Fruit fly (Drosophila melanogaster) whole organism, embryonic: ENCODE measurements around the gene CG15262.

ENCODE experiments used
- Asciz ChIP-seq: fragments of 200-800 bp; sonication (Bioruptor generic); optimal IDR thresholded peaks from 2 replicates; lab custom pipeline; 2017; ENCODE audit warnings: missing biosample characterization, mild to moderate bottlenecking, missing genetic modification characterization, missing genetic modification reagents
- BtbVII ChIP-seq: fragments of 200-800 bp; sonication (Bioruptor generic); optimal IDR thresholded peaks from 3 replicates; lab custom pipeline; 2017; ENCODE audit warnings: missing biosample characterization, mild to moderate bottlenecking, missing genetic modification characterization
- CG10979 ChIP-seq: fragments of 200-800 bp; sonication (Bioruptor generic); optimal IDR thresholded peaks from 2 replicates; lab custom pipeline; 2018; ENCODE audit warnings: missing biosample characterization, mild to moderate bottlenecking, missing genetic modification characterization, moderate library complexity
- CG11093 ChIP-seq: fragments of 200-800 bp; sonication (Bioruptor generic); IDR thresholded peaks from 3 replicates; pipeline ENCODE4 v1.3.6; 2022; ENCODE audit warnings: missing biosample characterization, missing genetic modification characterization
- CG14667 ChIP-seq: fragments of 200-800 bp; sonication (Bioruptor generic); IDR thresholded peaks from 2 replicates; pipeline ENCODE4 v1.3.6; 2022; ENCODE audit warnings: missing biosample characterization, missing genetic modification characterization
- CG30403 ChIP-seq: fragments of 200-800 bp; sonication (Bioruptor generic); optimal IDR thresholded peaks from 3 replicates; lab custom pipeline; 2016; ENCODE audit warnings: missing biosample characterization, missing genetic modification characterization
- CG30431 ChIP-seq: fragments of 200-800 bp; sonication (Bioruptor generic); optimal IDR thresholded peaks from 2 replicates; lab custom pipeline; 2017; ENCODE audit warnings: missing biosample characterization, missing genetic modification characterization
- CG31365 ChIP-seq: fragments of 200-800 bp; sonication (Bioruptor generic); optimal IDR thresholded peaks from 2 replicates; lab custom pipeline; 2018; ENCODE audit warnings: missing biosample characterization, mild to moderate bottlenecking, missing genetic modification characterization
- CG31441 ChIP-seq: fragments of 200-800 bp; sonication (Bioruptor generic); IDR thresholded peaks from 2 replicates; pipeline ENCODE4 v1.3.6; 2022; ENCODE audit warnings: missing biosample characterization, missing genetic modification characterization
- CG33213 ChIP-seq: fragments of 200-800 bp; sonication (Bioruptor generic); optimal IDR thresholded peaks from 3 replicates; lab custom pipeline; 2016; ENCODE audit warnings: missing biosample characterization, missing genetic modification characterization
- CG3995 ChIP-seq: fragments of 200-800 bp; sonication (Bioruptor generic); optimal IDR thresholded peaks from 3 replicates; lab custom pipeline; 2016; ENCODE audit warnings: missing biosample characterization, missing genetic modification characterization
- CG4360 ChIP-seq: fragments of 200-800 bp; sonication (Bioruptor generic); IDR thresholded peaks from 2 replicates; pipeline ENCODE4 v1.3.6; 2022; ENCODE audit warnings: missing biosample characterization, missing genetic modification characterization
- CG9932 ChIP-seq: fragments of 200-800 bp; sonication (Bioruptor generic); IDR thresholded peaks from 2 replicates; pipeline ENCODE4 v1.3.6; 2022; ENCODE audit warnings: missing biosample characterization, missing genetic modification characterization
- CrebB ChIP-seq: fragments of 200-800 bp; sonication (Bioruptor generic); optimal IDR thresholded peaks from 3 replicates; lab custom pipeline; 2018; ENCODE audit warnings: missing biosample characterization, mild to moderate bottlenecking, missing genetic modification characterization
- Dek ChIP-seq: fragments of 200-800 bp; sonication (Bioruptor generic); optimal IDR thresholded peaks from 3 replicates; lab custom pipeline; 2019; ENCODE audit warnings: missing biosample characterization, mild to moderate bottlenecking, missing genetic modification characterization, moderate library complexity
- Dfd ChIP-seq, 2 experiments: fragments of >200 bp; optimal IDR thresholded peaks; 2 replicates each; lab custom pipeline; 2017; ENCODE audit warnings: missing biosample characterization in 2 of 2, missing genetic modification characterization in 2 of 2
- Dip3 ChIP-seq: fragments of 200-800 bp; sonication (Bioruptor generic); optimal IDR thresholded peaks from 3 replicates; lab custom pipeline; 2016; ENCODE audit warnings: missing biosample characterization, missing genetic modification characterization
- Doc3 ChIP-seq: fragments of 200-800 bp; sonication (Bioruptor generic); IDR thresholded peaks from 3 replicates; pipeline ENCODE4 v1.3.6; 2022; ENCODE audit warnings: missing biosample characterization, missing genetic modification characterization; ENCODE audit not compliant: partially characterized antibody
- E2f2 ChIP-seq: fragments of 200-800 bp; sonication (Bioruptor generic); IDR thresholded peaks from 2 replicates; pipeline ENCODE4 v1.3.6; 2022; ENCODE audit warnings: missing biosample characterization, missing genetic modification characterization
- Elba2 ChIP-seq: fragments of 200-800 bp; sonication (Bioruptor generic); optimal IDR thresholded peaks from 3 replicates; lab custom pipeline; 2016; ENCODE audit warnings: missing biosample characterization, missing genetic modification characterization
- Ets97D ChIP-seq: fragments of 200-800 bp; sonication (Bioruptor generic); optimal IDR thresholded peaks from 3 replicates; lab custom pipeline; 2016; ENCODE audit warnings: missing biosample characterization, missing genetic modification characterization
- Hmr ChIP-seq: fragments of 200-800 bp; sonication (Bioruptor generic); optimal IDR thresholded peaks from 3 replicates; lab custom pipeline; 2017; ENCODE audit warnings: mild to moderate bottlenecking, missing biosample characterization, missing genetic modification reagents, missing genetic modification characterization
- Med ChIP-seq: fragments of 200-800 bp; sonication (Bioruptor generic); peaks from one replicate; lab custom pipeline; 2016; ENCODE audit warnings: missing biosample characterization, missing genetic modification characterization, mild to moderate bottlenecking, inconsistent platforms, moderate library complexity
- Nf-YB ChIP-seq: fragments of 200-800 bp; sonication (Bioruptor generic); optimal IDR thresholded peaks from 3 replicates; lab custom pipeline; 2019; ENCODE audit warnings: missing biosample characterization, mild to moderate bottlenecking, missing genetic modification characterization, moderate library complexity
- Oli ChIP-seq: fragments of 200-800 bp; sonication (Bioruptor generic); optimal IDR thresholded peaks from 2 replicates; lab custom pipeline; 2018; ENCODE audit warnings: missing biosample characterization, mild to moderate bottlenecking, missing genetic modification characterization, moderate library complexity
- Side ChIP-seq: fragments of 200-800 bp; sonication (Bioruptor generic); optimal IDR thresholded peaks from 2 replicates; lab custom pipeline; 2016; ENCODE audit warnings: missing biosample characterization, missing genetic modification characterization
- Xrp1 ChIP-seq: fragments of 200-800 bp; sonication (Bioruptor generic); IDR thresholded peaks from 2 replicates; pipeline ENCODE4 v1.3.6; 2022; ENCODE audit warnings: missing biosample characterization, missing genetic modification characterization
- ara ChIP-seq: fragments of 200-800 bp; sonication (Bioruptor generic); IDR thresholded peaks from 2 replicates; pipeline ENCODE4 v1.3.6; 2022; ENCODE audit warnings: missing biosample characterization, missing genetic modification characterization
- cg ChIP-seq: fragments of 200-800 bp; sonication (Bioruptor generic); optimal IDR thresholded peaks from 3 replicates; lab custom pipeline; 2019; ENCODE audit warnings: missing biosample characterization, mild to moderate bottlenecking, missing genetic modification characterization, moderate library complexity
- ci ChIP-seq: fragments of 200-800 bp; sonication (Bioruptor generic); IDR thresholded peaks from 3 replicates; pipeline ENCODE4 v1.3.6; 2022; ENCODE audit warnings: missing biosample characterization, missing genetic modification characterization
- dan ChIP-seq: fragments of 200-800 bp; sonication (Bioruptor generic); IDR thresholded peaks from 2 replicates; pipeline ENCODE4 v1.3.6; 2022; ENCODE audit warnings: missing biosample characterization, missing genetic modification characterization
- dati ChIP-seq: fragments of 200-800 bp; sonication (Bioruptor generic); IDR thresholded peaks from 2 replicates; pipeline ENCODE4 v1.3.6; 2022; ENCODE audit warnings: missing biosample characterization, missing genetic modification characterization
- dysf ChIP-seq: fragments of 200-800 bp; sonication (Bioruptor generic); IDR thresholded peaks from 3 replicates; pipeline ENCODE4 v1.3.6; 2022; ENCODE audit warnings: missing biosample characterization, missing genetic modification characterization
- ewg ChIP-seq: fragments of 200-800 bp; sonication (Bioruptor generic); optimal IDR thresholded peaks from 3 replicates; lab custom pipeline; 2017; ENCODE audit warnings: mild to moderate bottlenecking, missing biosample characterization, missing genetic modification reagents, missing genetic modification characterization
- fd3F ChIP-seq: fragments of 200-800 bp; sonication (Bioruptor generic); optimal IDR thresholded peaks from 2 replicates; lab custom pipeline; 2018; ENCODE audit warnings: missing biosample characterization, mild to moderate bottlenecking, missing genetic modification characterization, moderate library complexity
- gcm ChIP-seq: fragments of 200-800 bp; sonication (Bioruptor generic); optimal IDR thresholded peaks from 2 replicates; lab custom pipeline; 2019; ENCODE audit warnings: missing biosample characterization, mild to moderate bottlenecking, missing genetic modification characterization, moderate library complexity
- grau ChIP-seq: fragments of 200-800 bp; optimal IDR thresholded peaks from 3 replicates; lab custom pipeline; 2019; ENCODE audit warnings: missing biosample characterization, mild to moderate bottlenecking, missing genetic modification characterization, moderate library complexity
- lilli ChIP-seq: fragments of 200-800 bp; sonication (Bioruptor generic); optimal IDR thresholded peaks from 3 replicates; lab custom pipeline; 2016; ENCODE audit warnings: missing biosample characterization, missing genetic modification characterization
- maf-S ChIP-seq: fragments of 200-800 bp; sonication (Bioruptor generic); optimal IDR thresholded peaks from 2 replicates; lab custom pipeline; 2016; ENCODE audit warnings: missing biosample characterization, missing genetic modification characterization
- mld ChIP-seq: fragments of 200-800 bp; sonication (Bioruptor generic); IDR thresholded peaks from 3 replicates; pipeline ENCODE4 v1.3.6; 2022; ENCODE audit warnings: missing biosample characterization, missing genetic modification characterization; ENCODE audit not compliant: partially characterized antibody
- nom ChIP-seq: fragments of 200-800 bp; sonication (Bioruptor generic); optimal IDR thresholded peaks from 2 replicates; lab custom pipeline; 2017; ENCODE audit warnings: missing biosample characterization, missing genetic modification characterization, mild to moderate bottlenecking, moderate library complexity, missing genetic modification reagents
- onecut ChIP-seq: fragments of 200-800 bp; sonication (Bioruptor generic); IDR thresholded peaks from 2 replicates; pipeline ENCODE4 v1.3.6; 2022; ENCODE audit warnings: missing biosample characterization, missing genetic modification characterization
- otp ChIP-seq: fragments of 200-800 bp; sonication (Bioruptor generic); IDR thresholded peaks from 3 replicates; pipeline ENCODE4, ENCODE4 v1.3.6; 2022; ENCODE audit warnings: missing biosample characterization, missing genetic modification characterization
- repo ChIP-seq: fragments of 200-800 bp; sonication (Bioruptor generic); optimal IDR thresholded peaks from 2 replicates; lab custom pipeline; 2016; ENCODE audit warnings: missing biosample characterization, missing genetic modification characterization
- rib ChIP-seq: fragments of 200-800 bp; sonication (Bioruptor generic); IDR thresholded peaks from 2 replicates; pipeline ENCODE4 v1.3.6; 2022; ENCODE audit warnings: missing biosample characterization, missing genetic modification characterization
- sens ChIP-seq: fragments of 200-800 bp; sonication (Bioruptor generic); peaks from one replicate; lab custom pipeline; 2016; ENCODE audit warnings: missing biosample characterization, missing genetic modification characterization
- sug ChIP-seq: fragments of 200-800 bp; optimal IDR thresholded peaks from 2 replicates; lab custom pipeline; 2019; ENCODE audit warnings: missing biosample characterization, mild to moderate bottlenecking, missing genetic modification characterization, moderate library complexity
- tna ChIP-seq: fragments of 200-800 bp; sonication (Bioruptor generic); IDR thresholded peaks from 2 replicates; pipeline ENCODE4 v1.3.6; 2022; ENCODE audit warnings: missing biosample characterization, missing genetic modification characterization; ENCODE audit not compliant: partially characterized antibody
- unc-4 ChIP-seq: fragments of 200-800 bp; sonication (Bioruptor generic); IDR thresholded peaks from 2 replicates; pipeline ENCODE4 v1.3.6; 2022; ENCODE audit warnings: missing biosample characterization, missing genetic modification characterization; ENCODE audit not compliant: partially characterized antibody
- wek ChIP-seq: fragments of 200-800 bp; sonication (Bioruptor generic); optimal IDR thresholded peaks from 3 replicates; lab custom pipeline; 2018; ENCODE audit warnings: missing biosample characterization, mild to moderate bottlenecking, missing genetic modification characterization, moderate library complexity

The CG15262 gene

DNA sequence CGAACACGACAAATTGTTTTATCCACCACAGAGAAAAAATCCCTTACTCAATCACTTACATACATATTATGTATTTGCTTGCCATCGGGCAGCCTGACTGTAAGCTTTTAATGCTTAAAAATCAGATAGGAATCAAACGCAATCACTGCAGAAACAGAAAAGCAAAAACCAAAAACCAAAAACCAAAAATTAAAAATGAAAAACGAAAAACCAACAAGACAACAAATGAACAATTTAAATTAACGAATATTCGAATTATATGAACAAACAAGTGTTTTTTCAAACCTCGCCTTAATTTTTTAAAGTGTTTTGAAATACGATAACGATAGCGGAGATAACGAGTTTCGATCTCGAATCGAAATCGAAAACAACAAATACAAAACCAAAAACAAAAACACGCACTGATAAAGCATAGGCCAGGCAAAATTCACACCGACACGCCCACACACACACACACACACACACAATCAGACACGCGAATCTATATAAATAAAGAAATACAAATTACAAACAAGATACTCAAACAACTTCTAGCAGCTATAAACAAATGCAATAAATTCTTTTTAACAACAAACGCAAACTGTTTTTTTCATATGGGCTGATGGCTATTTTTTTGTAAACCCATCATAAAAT, 43.3 kb upstream of the CG15262 start:
- TF ChIP-seq tna (GFP tag; lab: Robert Waterston, UW) (no peak), lilli (GFP tag; lab: Kevin White, UChicago) (peak; percentile 51), unc-4 (GFP tag; lab: Robert Waterston, UW) (no peak), ara (GFP tag; lab: Robert Waterston, UW) (peak; percentile 47; the same call in 1 of the 2 replicates), CG14667 (0 out of 2 replicates have a peak, but pooled peaks have one; percentile 23), rib (GFP tag; lab: Robert Waterston, UW) (no peak), Dek (peak; percentile 3), Asciz (GFP tag; lab: Kevin White, UChicago) (peak; percentile 37), Oli (peak; percentile 40), CG10979 (tag; lab: Kevin White, UChicago) (peak; percentile 31), CG33213 (GFP tag; lab: Kevin White, UChicago) (peak; percentile 4), dysf (GFP tag; lab: Robert Waterston, UW) (peak; percentile 77; the same call in 2 of the 3 replicates), Elba2 (GFP tag; lab: Kevin White, UChicago) (no peak), Hmr (GFP tag; lab: Kevin White, UChicago) (peak; percentile 0), mld (GFP tag; lab: Robert Waterston, UW) (no peak), Med (peak; percentile 86), otp (GFP tag; lab: Robert Waterston, UW) (no peak), CG31365 (no peak), nom (no peak), CG9932 (GFP tag; lab: Robert Waterston, UW) (peak; percentile 47), ewg (GFP tag; lab: Kevin White, UChicago) (no peak), repo (GFP tag; lab: Kevin White, UChicago) (no peak), E2f2 (GFP tag; lab: Robert Waterston, UW) (peak; percentile 44; the same call in 1 of the 2 replicates), maf-S (peak; percentile 3), CG3995 (GFP tag; lab: Kevin White, UChicago) (peak; percentile 16), sug (tag; lab: Kevin White, UChicago) (peak; percentile 16), CG31441 (peak; percentile 50), Dfd (GFP tag; optimal IDR thresholded peaks at IDR 0.05; lab: Kevin White, UChicago) (no peak), dan (GFP tag; lab: Robert Waterston, UW) (no peak), dati (GFP tag; lab: Robert Waterston, UW) (0 out of 2 replicates have a peak, but pooled peaks have one; percentile 30), Dip3 (GFP tag; lab: Kevin White, UChicago) (peak; percentile 2), Xrp1 (peak; percentile 70), CG4360 (GFP tag; lab: Robert Waterston, UW) (no peak), wek (GFP tag; lab: Kevin White, UChicago) (no peak), Ets97D (no peak), CG30403 (GFP tag; lab: Kevin White, UChicago) (peak; percentile 68), gcm (GFP tag; lab: Kevin White, UChicago) (no peak), cg (peak; percentile 61), BtbVII (GFP tag; lab: Kevin White, UChicago) (no peak), fd3F (GFP tag; lab: Kevin White, UChicago) (no peak), Doc3 (no peak), ci (peak; percentile 77), sens (GFP tag; lab: Kevin White, UChicago) (peak; percentile 92), onecut (no peak), Side (GFP tag; lab: Kevin White, UChicago) (peak; percentile 52), Nf-YB (GFP tag; lab: Kevin White, UChicago) (no peak), CG11093 (GFP tag; lab: Robert Waterston, UW) (no peak), CG30431 (GFP tag; lab: Kevin White, UChicago) (no peak), CrebB (tag; lab: Kevin White, UChicago) (no peak), grau (tag; lab: Kevin White, UChicago) (peak; percentile 64)
